Worm (Caenorhabditis elegans): ENCODE results near the gene C36C5.14.

DNA sequence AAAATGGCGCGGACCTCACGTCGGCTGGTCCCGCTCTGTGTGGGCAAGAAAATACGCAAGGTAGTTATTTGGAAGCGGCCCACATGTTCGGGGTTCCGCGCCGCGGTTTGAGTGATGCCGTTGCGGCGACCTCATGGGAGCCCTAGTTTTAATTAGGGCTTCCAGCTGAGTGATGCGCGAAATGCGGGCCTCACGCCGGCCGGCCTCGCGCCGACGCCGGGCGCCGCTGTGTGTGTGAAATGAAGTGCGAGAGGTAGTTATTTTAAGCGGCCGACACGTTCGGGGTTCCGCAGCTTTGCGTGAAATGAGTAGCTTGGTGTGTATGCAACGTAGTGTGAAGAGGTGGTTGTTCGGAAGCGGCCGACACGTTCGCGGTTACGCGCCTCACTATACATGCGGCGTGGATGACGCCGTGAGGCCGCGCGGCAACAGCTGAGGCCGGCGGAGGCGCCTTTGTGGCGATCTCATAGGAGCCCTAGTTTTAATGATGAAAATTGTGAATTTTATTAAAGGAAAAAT, 15.4 kb downstream of the C36C5.14 start:
- TF ChIP-seq nhr-129 (tag; optimal IDR thresholded peaks at IDR 0.05): no peak
- no peak for TF ChIP-seq mab-5 (tag; optimal IDR thresholded peaks at IDR 0.05)
- no peak for TF ChIP-seq snpc-4 (tag; optimal IDR thresholded peaks at IDR 0.05)
- no peak for TF ChIP-seq ceh-16 (tag; optimal IDR thresholded peaks at IDR 0.05)
- TF ChIP-seq elt-3 (tag; optimal IDR thresholded peaks at IDR 0.05): no peak
- no peak for TF ChIP-seq ztf-1 (GFP tag; conservative IDR thresholded peaks at IDR 0.05)
- TF ChIP-seq unc-55 (GFP tag; optimal IDR thresholded peaks at IDR 0.05): no peak

Data from whole organism, L2 larva.